Worm (Caenorhabditis elegans) whole organism, young adult: ENCODE results near the gene tnt-4.

Source experiments
- ceh-79 ChIP-seq: sonication (generic microtip); optimal IDR thresholded peaks from 2 replicates; lab custom pipeline; 2017; ENCODE audit warnings: mild to moderate bottlenecking, missing genetic modification characterization, missing compliant biosample characterization
- egl-18 ChIP-seq: fragments of 200-800 bp; sonication (Bioruptor generic); IDR thresholded peaks from 2 replicates; pipeline ENCODE4 v1.3.6; 2022; ENCODE audit warnings: missing genetic modification reagents, missing genetic modification characterization, missing compliant biosample characterization
- nhr-179 ChIP-seq: sonication (generic microtip); optimal IDR thresholded peaks from 2 replicates; lab custom pipeline; 2016; ENCODE audit warnings: mild to moderate bottlenecking, missing genetic modification characterization, missing compliant biosample characterization
- sdz-38 ChIP-seq: sonication (generic microtip); optimal IDR thresholded peaks from 2 replicates; lab custom pipeline; 2016; ENCODE audit warnings: missing genotype, missing genetic modification characterization, missing compliant biosample characterization
- snpc-4 ChIP-seq, 5 experiments: fragments of 150-350 bp in 1 of 5; sonication (generic microtip) in 4 of 5; optimal IDR thresholded peaks; 2 replicates each; lab custom pipeline; 2014 to 2018; ENCODE audit warnings: missing genetic modification characterization in 5 of 5, missing biosample characterization in 3 of 5, antibody characterized with exemption in 2 of 5, mild to moderate bottlenecking in 2 of 5, missing compliant biosample characterization in 2 of 5, missing genotype in 2 of 5, moderate library complexity in 2 of 5, missing genetic modification reagents in 1 of 5

- TF ChIP-seq nhr-179 (tag; lab: Kevin White, UChicago) = no peak
- TF ChIP-seq egl-18 = no peak
- no peak for TF ChIP-seq ceh-79 (tag; lab: Kevin White, UChicago)
- no peak for TF ChIP-seq snpc-4 (GFP tag; optimal IDR thresholded peaks at IDR 0.05; lab: Kevin White, UChicago)
- TF ChIP-seq snpc-4 (tag; optimal IDR thresholded peaks at IDR 0.05; lab: Kevin White, UChicago) = no peak
- no peak for TF ChIP-seq sdz-38 (tag; lab: Kevin White, UChicago)
Measured at ce11 chrV:2018689-2019088, 26.0 kb upstream of the tnt-4 start, which contains the start of gene F59A7.14.
